Fruit fly (Drosophila melanogaster) whole organism, pupa: ENCODE measurements around the gene BckdhA.

Source experiments
- CG10348 ChIP-seq: fragments of 200-800 bp; sonication (Bioruptor generic); IDR thresholded peaks from 2 replicates; pipeline ENCODE4 v1.3.6; 2022; ENCODE audit warnings: missing biosample characterization, missing genetic modification characterization
- CG12605 ChIP-seq: fragments of 200-800 bp; sonication (Bioruptor generic); IDR thresholded peaks from 2 replicates; pipeline ENCODE4 v1.3.6; 2022; ENCODE audit warnings: missing biosample characterization, missing genetic modification characterization
- CG13204 ChIP-seq: fragments of 200-800 bp; sonication (Bioruptor generic); optimal IDR thresholded peaks from 2 replicates; lab custom pipeline; 2018; ENCODE audit warnings: missing biosample characterization, mild to moderate bottlenecking, missing genetic modification characterization, moderate library complexity
- CG14655 ChIP-seq: fragments of 200-800 bp; sonication (Bioruptor generic); optimal IDR thresholded peaks from 3 replicates; lab custom pipeline; 2017; ENCODE audit warnings: mild to moderate bottlenecking, missing biosample characterization, missing genetic modification reagents, missing genetic modification characterization
- CG15710 ChIP-seq: fragments of 200-800 bp; sonication (Bioruptor generic); optimal IDR thresholded peaks from 2 replicates; lab custom pipeline; 2018; ENCODE audit warnings: missing biosample characterization, mild to moderate bottlenecking, missing genetic modification characterization, moderate library complexity
- CG17806 ChIP-seq: fragments of 200-800 bp; sonication (Bioruptor generic); optimal IDR thresholded peaks from 2 replicates; lab custom pipeline; 2018; ENCODE audit warnings: missing biosample characterization, mild to moderate bottlenecking, missing genetic modification characterization, moderate library complexity
- CG32121 ChIP-seq: fragments of 200-800 bp; sonication (Bioruptor generic); IDR thresholded peaks from 2 replicates; pipeline ENCODE4 v1.3.6; 2022; ENCODE audit warnings: missing biosample characterization, missing genetic modification characterization
- CG34367 ChIP-seq: fragments of 200-800 bp; sonication (Bioruptor generic); optimal IDR thresholded peaks from 2 replicates; lab custom pipeline; 2018; ENCODE audit warnings: missing biosample characterization, mild to moderate bottlenecking, missing genetic modification characterization
- CG4496 ChIP-seq: fragments of 200-800 bp; sonication (Bioruptor generic); IDR thresholded peaks from 3 replicates; pipeline ENCODE4 v1.3.6; 2022; ENCODE audit warnings: missing biosample characterization, missing genetic modification characterization
- CG8159 ChIP-seq: fragments of 200-800 bp; sonication (Bioruptor generic); optimal IDR thresholded peaks from 3 replicates; lab custom pipeline; 2018; ENCODE audit warnings: missing biosample characterization, mild to moderate bottlenecking, missing genetic modification characterization, moderate library complexity
- CG8301 ChIP-seq: fragments of 200-800 bp; sonication (Bioruptor generic); optimal IDR thresholded peaks from 2 replicates; lab custom pipeline; 2018; ENCODE audit warnings: missing biosample characterization, mild to moderate bottlenecking, missing genetic modification characterization
- CG9948 ChIP-seq: fragments of 200-800 bp; sonication (Bioruptor generic); optimal IDR thresholded peaks from 2 replicates; lab custom pipeline; 2018; ENCODE audit warnings: missing biosample characterization, mild to moderate bottlenecking, missing genetic modification characterization, moderate library complexity
- D1 ChIP-seq: fragments of 200-800 bp; sonication (Bioruptor generic); optimal IDR thresholded peaks from 2 replicates; lab custom pipeline; 2018; ENCODE audit warnings: missing biosample characterization, mild to moderate bottlenecking, missing genetic modification characterization, moderate library complexity
- EcR ChIP-seq: fragments of 200-800 bp; sonication (Bioruptor generic); optimal IDR thresholded peaks from 3 replicates; lab custom pipeline; 2019; ENCODE audit warnings: missing biosample characterization, missing genetic modification characterization, mild to moderate bottlenecking, moderate library complexity, missing genetic modification reagents
- Ets98B ChIP-seq: fragments of 200-800 bp; sonication (Bioruptor generic); IDR thresholded peaks from 2 replicates; pipeline ENCODE4 v1.3.6; 2022; ENCODE audit warnings: missing biosample characterization, missing genetic modification characterization
- Pif1A ChIP-seq: fragments of 200-800 bp; sonication (Bioruptor generic); optimal IDR thresholded peaks from 3 replicates; lab custom pipeline; 2016; ENCODE audit warnings: missing biosample characterization, missing genetic modification characterization
- Pif1B ChIP-seq: fragments of 200-800 bp; sonication (Bioruptor generic); optimal IDR thresholded peaks from 3 replicates; lab custom pipeline; 2016; ENCODE audit warnings: missing biosample characterization, missing genetic modification characterization
- Snoo ChIP-seq: fragments of 200-800 bp; sonication (Bioruptor generic); optimal IDR thresholded peaks from 3 replicates; lab custom pipeline; 2017; ENCODE audit warnings: missing biosample characterization, mild to moderate bottlenecking, missing genetic modification characterization, inconsistent platforms
- fd96Ca ChIP-seq: fragments of 200-800 bp; sonication (Bioruptor generic); IDR thresholded peaks from 3 replicates; pipeline ENCODE4 v1.3.6; 2022; ENCODE audit warnings: missing biosample characterization, missing genetic modification characterization
- gl ChIP-seq: fragments of 200-800 bp; sonication (Bioruptor generic); optimal IDR thresholded peaks from 2 replicates; lab custom pipeline; 2018; ENCODE audit warnings: missing biosample characterization, mild to moderate bottlenecking, missing genetic modification characterization
- rn ChIP-seq: fragments of 200-800 bp; sonication (Bioruptor generic); IDR thresholded peaks from 2 replicates; pipeline ENCODE4 v1.3.6; 2022; ENCODE audit warnings: missing biosample characterization, missing genetic modification characterization

Gene BckdhA

dm6 chr3R:9570657-9571056, 15.1 kb downstream of the BckdhA start:
- no peak for TF ChIP-seq gl (tag; lab: Kevin White, UChicago)
- peak; percentile 30 for TF ChIP-seq EcR

dm6 chr3R:9571523-9571922, 15.9 kb downstream of the BckdhA start, which contains the start of gene CG9396:
Gene CG9396, minus strand, starts transcription at chr3R:9571623.
- no peak for TF ChIP-seq CG8301 (tag; lab: Kevin White, UChicago)
- no peak for TF ChIP-seq Ets98B (GFP tag; lab: Robert Waterston, UW)
- TF ChIP-seq Snoo (tag; lab: Kevin White, UChicago) = no peak
- no peak for TF ChIP-seq gl (tag; lab: Kevin White, UChicago)
- TF ChIP-seq CG12605 (GFP tag; lab: Robert Waterston, UW) = no peak
- TF ChIP-seq CG9948 = no peak
- no peak for TF ChIP-seq Pif1B (GFP tag; lab: Kevin White, UChicago)
- TF ChIP-seq CG32121 (GFP tag; lab: Robert Waterston, UW) = no peak
- no peak for TF ChIP-seq CG14655 (GFP tag; lab: Kevin White, UChicago)
- no peak for TF ChIP-seq CG34367 (tag; lab: Kevin White, UChicago)
- no peak for TF ChIP-seq CG15710
- no peak for TF ChIP-seq rn (GFP tag; lab: Robert Waterston, UW)
- no peak for TF ChIP-seq CG8159
- no peak for TF ChIP-seq Pif1A
- no peak for TF ChIP-seq CG4496 (GFP tag; lab: Robert Waterston, UW)
- TF ChIP-seq CG13204 = no peak
- TF ChIP-seq, all 21 proteins: peak for 0

dm6 chr3R:9572929-9573811, 17.6 kb downstream of the BckdhA start:
- no peak for TF ChIP-seq CG4496 (GFP tag; lab: Robert Waterston, UW)

- TF ChIP-seq CG10348 (GFP tag; lab: Robert Waterston, UW) (peak; percentile 92), rn (GFP tag; lab: Robert Waterston, UW) (peak; percentile 97), Pif1B (GFP tag; lab: Kevin White, UChicago) (peak; percentile 96), Pif1A (peak; percentile 96), Ets98B (GFP tag; lab: Robert Waterston, UW) (peak; percentile 99), CG8301 (tag; lab: Kevin White, UChicago) (peak; percentile 99), CG9948 (peak; percentile 96), CG15710 (peak; percentile 97), EcR (peak; percentile 67), D1 (tag; lab: Kevin White, UChicago) (peak; percentile 76), gl (tag; lab: Kevin White, UChicago) (peak; percentile 90), CG17806 (tag; lab: Kevin White, UChicago) (peak; percentile 97), CG34367 (tag; lab: Kevin White, UChicago) (peak; percentile 95), CG12605 (GFP tag; lab: Robert Waterston, UW) (peak; percentile 97), CG8159 (peak; percentile 95), CG32121 (GFP tag; lab: Robert Waterston, UW) (peak; percentile 98), CG13204 (peak; percentile 82), Snoo (tag; lab: Kevin White, UChicago) (peak; percentile 96), CG4496 (GFP tag; lab: Robert Waterston, UW) (peak; percentile 99), CG14655 (GFP tag; lab: Kevin White, UChicago) (peak; percentile 98), fd96Ca (GFP tag; lab: Robert Waterston, UW) (peak; percentile 98)
Measured at dm6 chr3R:9573812-9574587, 18.4 kb downstream of the BckdhA start, which contains the start of gene CG9399. Gene CG9399, minus strand, starts transcription at chr3R:9574211.

DNA sequence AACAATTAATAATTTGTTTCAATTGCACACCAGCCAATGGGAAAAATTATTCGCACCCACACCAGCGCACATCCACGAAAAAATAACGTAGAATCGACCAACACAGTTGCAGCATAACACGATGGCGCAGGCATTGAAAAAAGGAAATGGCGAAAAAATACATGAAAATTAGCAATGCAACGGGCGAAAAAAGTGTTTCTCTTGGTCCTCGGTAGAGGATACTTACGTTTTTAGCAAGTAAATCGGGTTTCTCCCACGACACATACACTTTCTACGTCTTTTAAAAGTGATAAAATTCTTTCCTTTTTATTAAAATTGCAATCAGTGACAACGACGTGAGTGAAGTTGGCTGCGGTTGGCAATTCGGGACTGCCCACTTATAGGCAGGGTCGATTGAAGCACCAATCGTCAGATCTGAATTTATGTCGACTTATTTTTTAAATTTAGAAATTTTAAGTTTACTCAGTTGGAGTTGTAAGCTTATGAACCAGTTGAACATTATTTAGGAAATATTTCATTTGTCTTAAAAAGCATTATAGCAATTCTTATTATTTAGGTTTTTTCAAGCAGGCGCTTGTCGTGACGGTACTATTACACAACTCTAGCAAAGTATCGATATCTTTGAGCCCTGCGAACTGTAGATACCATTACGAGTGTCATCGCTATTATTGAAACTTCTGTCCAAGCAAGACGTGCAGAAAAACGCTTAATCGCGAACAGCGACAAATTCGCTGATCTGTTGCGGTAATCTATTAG, 22.0 kb downstream of the BckdhA start, which contains the start of the genes Kap-alpha3 and Son:
Gene Kap-alpha3 (minus strand): TSS at position 352 of the 756 bp plus-strand sequence.
Gene Son (plus strand): TSS at position 661 of the 756 bp plus-strand sequence.
- peak; percentile 57 for TF ChIP-seq gl (tag; lab: Kevin White, UChicago)
- TF ChIP-seq CG4496 (GFP tag; lab: Robert Waterston, UW) = peak; percentile 89
- peak; percentile 52 for TF ChIP-seq rn (GFP tag; lab: Robert Waterston, UW)
- peak; percentile 75 for TF ChIP-seq Pif1B (GFP tag; lab: Kevin White, UChicago)
- TF ChIP-seq CG13204 = no peak
- no peak for TF ChIP-seq EcR
- TF ChIP-seq CG10348 (GFP tag; lab: Robert Waterston, UW) = no peak
- TF ChIP-seq CG32121 (GFP tag; lab: Robert Waterston, UW) = peak; percentile 79
- peak; percentile 59 for TF ChIP-seq CG9948
- peak; percentile 36 for TF ChIP-seq CG17806 (tag; lab: Kevin White, UChicago)
- TF ChIP-seq D1 (tag; lab: Kevin White, UChicago) = no peak
- peak; percentile 79 for TF ChIP-seq CG15710
- peak; percentile 73 for TF ChIP-seq Ets98B (GFP tag; lab: Robert Waterston, UW)
- TF ChIP-seq Snoo (tag; lab: Kevin White, UChicago) = peak; percentile 91
- TF ChIP-seq CG8301 (tag; lab: Kevin White, UChicago) = peak; percentile 77
- no peak for TF ChIP-seq CG14655 (GFP tag; lab: Kevin White, UChicago)
- TF ChIP-seq fd96Ca (GFP tag; lab: Robert Waterston, UW) = peak; percentile 73; the same call in 2 of the 3 replicates
- peak; percentile 72 for TF ChIP-seq CG8159
- no peak for TF ChIP-seq CG12605 (GFP tag; lab: Robert Waterston, UW)
- TF ChIP-seq CG34367 (tag; lab: Kevin White, UChicago) = peak; percentile 74
- TF ChIP-seq Pif1A = peak; percentile 83
